Worm (Caenorhabditis elegans) whole organism, L4 larva: Measurements from ENCODE around the gene C10G8.3.

Experiments used
- T26A8.4 ChIP-seq: fragments of 200-800 bp; sonication (Bioruptor generic); IDR thresholded peaks from 2 replicates; pipeline ENCODE4 v1.3.6; 2022; ENCODE audit warnings: missing genetic modification characterization, missing compliant biosample characterization
- Y105C5A.15 ChIP-seq: fragments of 200-800 bp; sonication (Bioruptor generic); IDR thresholded peaks from 2 replicates; pipeline ENCODE4 v1.3.6; 2022; ENCODE audit warnings: missing genetic modification characterization, missing compliant biosample characterization
- Y75B8A.6 ChIP-seq: fragments of 200-800 bp; sonication (Bioruptor generic); IDR thresholded peaks from 2 replicates; pipeline ENCODE4 v1.3.6; 2022; ENCODE audit warnings: missing genetic modification reagents, missing genetic modification characterization, missing compliant biosample characterization
- aha-1 ChIP-seq: fragments of 150-350 bp; peaks from one replicate; lab custom pipeline; 2014; ENCODE audit warnings: missing biosample characterization, missing genetic modification characterization
- aly-2 ChIP-seq: sonication (generic microtip); optimal IDR thresholded peaks from 2 replicates; lab custom pipeline; 2018; ENCODE audit warnings: missing biosample characterization, missing genetic modification characterization
- arid-1 ChIP-seq: fragments of 200-800 bp; sonication (Bioruptor generic); conservative IDR thresholded peaks from 2 replicates; pipeline ENCODE4 v1.3.6; 2022; ENCODE audit warnings: missing genetic modification reagents, missing genetic modification characterization, missing compliant biosample characterization
- attf-4 ChIP-seq: sonication (generic microtip); optimal IDR thresholded peaks from 3 replicates; lab custom pipeline; 2017; ENCODE audit warnings: missing biosample characterization, missing genetic modification characterization
- ceh-62 ChIP-seq: sonication (generic microtip); optimal IDR thresholded peaks from 2 replicates; lab custom pipeline; 2017; ENCODE audit warnings: missing biosample characterization, missing genetic modification characterization
- ceh-82 ChIP-seq: sonication (generic microtip); optimal IDR thresholded peaks from 2 replicates; lab custom pipeline; 2017; ENCODE audit warnings: missing biosample characterization, missing genetic modification characterization
- cey-2 ChIP-seq: sonication (generic microtip); optimal IDR thresholded peaks from 3 replicates; lab custom pipeline; 2017; ENCODE audit warnings: missing genetic modification characterization, mild to moderate bottlenecking, missing compliant biosample characterization, antibody characterized with exemption, borderline replicate concordance; ENCODE audit not compliant: insufficient read depth
- ctbp-1 ChIP-seq: fragments of 200-800 bp; sonication (Bioruptor generic); IDR thresholded peaks from 2 replicates; pipeline ENCODE4 v1.3.6; 2022; ENCODE audit warnings: missing genetic modification reagents, missing genetic modification characterization, missing compliant biosample characterization
- daf-16 ChIP-seq, 3 experiments: sonication (generic microtip); optimal IDR thresholded peaks; 2 replicates each; lab custom pipeline; 2016 to 2017; ENCODE audit warnings: missing genetic modification characterization in 3 of 3, missing genetic modification reagents in 3 of 3, mild to moderate bottlenecking in 2 of 3, missing compliant biosample characterization in 2 of 3, missing biosample characterization in 1 of 3, moderate library complexity in 1 of 3
- dmd-6 ChIP-seq: fragments of 200-800 bp; sonication (Bioruptor generic); IDR thresholded peaks from 2 replicates; pipeline ENCODE4 v1.3.6; 2022; ENCODE audit warnings: missing genetic modification reagents, missing genetic modification characterization, missing compliant biosample characterization
- dmd-8 ChIP-seq: fragments of 200-800 bp; sonication (Bioruptor generic); IDR thresholded peaks from 2 replicates; pipeline ENCODE4 v1.3.6; 2022; ENCODE audit warnings: missing genetic modification characterization, missing compliant biosample characterization
- dmd-9 ChIP-seq: fragments of 200-800 bp; sonication (Bioruptor generic); IDR thresholded peaks from 2 replicates; pipeline ENCODE4 v1.3.6; 2022; ENCODE audit warnings: missing genetic modification reagents, missing genetic modification characterization, missing compliant biosample characterization
- dpl-1 ChIP-seq: fragments of 150-350 bp; optimal IDR thresholded peaks from 2 replicates; lab custom pipeline; 2014; ENCODE audit warnings: missing biosample characterization, missing genetic modification reagents, missing genetic modification characterization
- dve-1 ChIP-seq: sonication (generic microtip); optimal IDR thresholded peaks from 2 replicates; lab custom pipeline; 2017; ENCODE audit warnings: antibody characterized with exemption, mild to moderate bottlenecking, missing genetic modification characterization, missing compliant biosample characterization; ENCODE audit not compliant: insufficient read depth
- egl-43 ChIP-seq: fragments of 200-800 bp; sonication (Bioruptor generic); IDR thresholded peaks from 2 replicates; pipeline ENCODE4 v1.3.6; 2022; ENCODE audit warnings: missing genetic modification reagents, missing genetic modification characterization, missing compliant biosample characterization
- gei-8 ChIP-seq: fragments of 200-800 bp; sonication (Bioruptor generic); optimal IDR thresholded peaks from 2 replicates; lab custom pipeline; 2018; ENCODE audit warnings: mild to moderate bottlenecking, missing genetic modification characterization, missing compliant biosample characterization
- hif-1 ChIP-seq, 2 experiments: sonication (generic microtip); optimal IDR thresholded peaks; 2 replicates each; lab custom pipeline; 2016 to 2017; ENCODE audit warnings: missing compliant biosample characterization in 2 of 2, missing genetic modification characterization in 2 of 2, missing genetic modification reagents in 2 of 2, missing genotype in 2 of 2, mild to moderate bottlenecking in 1 of 2
- hlh-11 ChIP-seq: fragments of 200-800 bp; sonication (Bioruptor generic); optimal IDR thresholded peaks from 2 replicates; lab custom pipeline; 2018; ENCODE audit warnings: mild to moderate bottlenecking, missing genetic modification characterization, missing compliant biosample characterization
- hmg-1.1 ChIP-seq: fragments of 200-800 bp; sonication (Bioruptor generic); IDR thresholded peaks from 2 replicates; pipeline ENCODE4 v1.3.6; 2022; ENCODE audit warnings: missing genetic modification reagents, missing genetic modification characterization, missing compliant biosample characterization
- jun-1 ChIP-seq: fragments of 150-350 bp; optimal IDR thresholded peaks from 2 replicates; lab custom pipeline; 2014; ENCODE audit warnings: missing biosample characterization, missing genetic modification reagents, missing genetic modification characterization
- lim-7 ChIP-seq: fragments of 200-800 bp; sonication (Bioruptor generic); IDR thresholded peaks from 2 replicates; pipeline ENCODE4 v1.3.6; 2022; ENCODE audit warnings: missing genetic modification characterization, missing compliant biosample characterization
- lin-38 ChIP-seq: fragments of 200-800 bp; sonication (Bioruptor generic); IDR thresholded peaks from 2 replicates; pipeline ENCODE4 v1.3.6; 2022; ENCODE audit warnings: missing genetic modification reagents, missing genetic modification characterization, missing compliant biosample characterization
- lir-3 ChIP-seq: sonication (generic microtip); optimal IDR thresholded peaks from 2 replicates; lab custom pipeline; 2016; ENCODE audit warnings: mild to moderate bottlenecking, missing genetic modification characterization, missing compliant biosample characterization
- lsy-2 ChIP-seq, 2 experiments: fragments of 150-350 bp in 1 of 2; sonication (generic microtip) in 1 of 2; optimal IDR thresholded peaks; 2 replicates each; lab custom pipeline; 2014 to 2017; ENCODE audit warnings: missing biosample characterization in 2 of 2, missing genetic modification characterization in 2 of 2
- madf-5 ChIP-seq, 2 experiments: fragments of 200-800 bp; sonication (Bioruptor generic); IDR thresholded peaks; 2 replicates each; pipeline ENCODE4 v1.3.6; 2022; ENCODE audit warnings: missing compliant biosample characterization in 2 of 2, missing genetic modification characterization in 2 of 2
- mep-1 ChIP-seq: fragments of 150-350 bp; sonication (generic microtip); optimal IDR thresholded peaks from 3 replicates; lab custom pipeline; 2014; ENCODE audit warnings: missing biosample characterization, missing genetic modification characterization
- mxl-3 ChIP-seq: fragments of 200-800 bp; sonication (Bioruptor generic); optimal IDR thresholded peaks from 2 replicates; lab custom pipeline; 2018; ENCODE audit warnings: mild to moderate bottlenecking, missing genetic modification characterization, missing compliant biosample characterization
- nhr-10 ChIP-seq: fragments of 150-350 bp; optimal IDR thresholded peaks from 2 replicates; lab custom pipeline; 2014; ENCODE audit warnings: missing biosample characterization, missing genetic modification characterization
- nhr-102 ChIP-seq: sonication (generic microtip); optimal IDR thresholded peaks from 2 replicates; lab custom pipeline; 2016; ENCODE audit warnings: mild to moderate bottlenecking, missing genetic modification characterization, moderate library complexity, missing compliant biosample characterization
- nhr-11 ChIP-seq: fragments of 150-350 bp; optimal IDR thresholded peaks from 2 replicates; lab custom pipeline; 2014; ENCODE audit warnings: missing biosample characterization, missing genetic modification characterization
- nhr-25 ChIP-seq: sonication (generic microtip); optimal IDR thresholded peaks from 2 replicates; lab custom pipeline; 2017; ENCODE audit warnings: missing genetic modification characterization, mild to moderate bottlenecking, missing compliant biosample characterization, antibody characterized with exemption, moderate library complexity, borderline replicate concordance; ENCODE audit not compliant: insufficient read depth
- nhr-28 ChIP-seq: fragments of 150-350 bp; optimal IDR thresholded peaks from 2 replicates; lab custom pipeline; 2014; ENCODE audit warnings: missing biosample characterization, missing genetic modification characterization
- nhr-41 ChIP-seq: fragments of 200-800 bp; sonication (Bioruptor generic); IDR thresholded peaks from 2 replicates; pipeline ENCODE4 v1.3.6; 2022; ENCODE audit warnings: missing genetic modification reagents, missing genetic modification characterization, missing compliant biosample characterization
- nhr-48 ChIP-seq: sonication (generic microtip); optimal IDR thresholded peaks from 2 replicates; lab custom pipeline; 2016; ENCODE audit warnings: mild to moderate bottlenecking, missing genetic modification characterization, missing compliant biosample characterization
- nhr-77 ChIP-seq: fragments of 150-350 bp; optimal IDR thresholded peaks from 2 replicates; lab custom pipeline; 2014; ENCODE audit warnings: missing biosample characterization, missing genetic modification characterization
- pqm-1 ChIP-seq: sonication (generic microtip); optimal IDR thresholded peaks from 2 replicates; lab custom pipeline; 2017; ENCODE audit warnings: missing biosample characterization, missing genetic modification characterization
- set-16 ChIP-seq: fragments of 200-800 bp; sonication (Bioruptor generic); IDR thresholded peaks from 2 replicates; pipeline ENCODE4 v1.3.6; 2022; ENCODE audit warnings: missing genetic modification reagents, missing genetic modification characterization, missing compliant biosample characterization
- skn-1 ChIP-seq: fragments of 150-350 bp; optimal IDR thresholded peaks from 2 replicates; lab custom pipeline; 2014; ENCODE audit warnings: missing biosample characterization, missing genetic modification characterization
- spr-3 ChIP-seq: fragments of 200-800 bp; sonication (Bioruptor generic); optimal IDR thresholded peaks from 2 replicates; lab custom pipeline; 2018; ENCODE audit warnings: mild to moderate bottlenecking, missing genetic modification characterization, missing compliant biosample characterization
- vab-7 ChIP-seq: fragments of 200-800 bp; sonication (Bioruptor generic); IDR thresholded peaks from 2 replicates; pipeline ENCODE4 v1.3.6; 2022; ENCODE audit warnings: missing genetic modification reagents, missing genetic modification characterization, missing compliant biosample characterization
- zip-11 ChIP-seq: fragments of 200-800 bp; sonication (Bioruptor generic); IDR thresholded peaks from 2 replicates; pipeline ENCODE4 v1.3.6; 2022; ENCODE audit warnings: missing genetic modification characterization, missing compliant biosample characterization

C10G8.3 gene

ce11 chrV:5278001-5278400 lies 34.6 kb upstream of the C10G8.3 start, which contains the start of gene B0238.9:
Gene B0238.9 (minus strand): TSS chrV:5278101.
- TF ChIP-seq set-16 (GFP tag; lab: Robert Waterston, UW) (no peak), mep-1 (no peak), nhr-11 (tag; lab: Kevin White, UChicago) (no peak), skn-1 (tag; lab: Kevin White, UChicago) (no peak), nhr-102 (tag; lab: Kevin White, UChicago) (no peak), ceh-82 (tag; lab: Kevin White, UChicago) (no peak)

ce11 chrV:5284270-5284980 lies 28.1 kb upstream of the C10G8.3 start:
- peak; percentile 4 for TF ChIP-seq lir-3
- TF ChIP-seq gei-8 (GFP tag; lab: Kevin White, UChicago): peak; percentile 13
- TF ChIP-seq mxl-3: peak; percentile 17
- TF ChIP-seq hlh-11 (tag; lab: Kevin White, UChicago): peak; percentile 10

- no peak for TF ChIP-seq aha-1
- TF ChIP-seq egl-43 (GFP tag; lab: Robert Waterston, UW): no peak
- TF ChIP-seq dmd-6: no peak
- TF ChIP-seq nhr-77 (tag; lab: Kevin White, UChicago): no peak
- no peak for TF ChIP-seq zip-11 (GFP tag; lab: Robert Waterston, UW)
- no peak for TF ChIP-seq nhr-10 (tag; lab: Kevin White, UChicago)
- no peak for TF ChIP-seq attf-4 (tag; lab: Kevin White, UChicago)
- no peak for TF ChIP-seq aly-2 (tag; lab: Kevin White, UChicago)
- no peak for TF ChIP-seq dpl-1
- TF ChIP-seq arid-1 (GFP tag; lab: Robert Waterston, UW): no peak
Measured at ce11 chrV:5287273-5287672, 25.3 kb upstream of the C10G8.3 start, which contains the start of gene Y49G5A.1. Gene Y49G5A.1 (minus strand): TSS chrV:5287373.

ce11 chrV:5288676-5289075 lies 23.9 kb upstream of the C10G8.3 start:
- TF ChIP-seq Y105C5A.15 (GFP tag; lab: Robert Waterston, UW): no peak
- TF ChIP-seq dmd-8 (GFP tag; lab: Robert Waterston, UW): no peak
- no peak for TF ChIP-seq pqm-1 (tag; lab: Kevin White, UChicago)
- TF ChIP-seq jun-1 (tag; lab: Kevin White, UChicago): no peak
- no peak for TF ChIP-seq madf-5 (GFP tag; IDR thresholded peaks at IDR 0.05; lab: Robert Waterston, UW)
- no peak for TF ChIP-seq T26A8.4
- no peak for TF ChIP-seq nhr-28 (tag; lab: Kevin White, UChicago)
- no peak for TF ChIP-seq nhr-41 (GFP tag; lab: Robert Waterston, UW)
- TF ChIP-seq dve-1 (tag; lab: Kevin White, UChicago): no peak
- TF ChIP-seq ceh-62: no peak
- TF ChIP-seq cey-2 (tag; lab: Kevin White, UChicago): no peak
- no peak for TF ChIP-seq vab-7 (GFP tag; lab: Robert Waterston, UW)
- no peak for TF ChIP-seq nhr-48
- no peak for TF ChIP-seq lim-7
- no peak for TF ChIP-seq nhr-10 (tag; lab: Kevin White, UChicago)
- no peak for TF ChIP-seq spr-3
- TF ChIP-seq nhr-102 (tag; lab: Kevin White, UChicago): no peak
- TF ChIP-seq, all 104 proteins: peak for 0

ce11 chrV:5295940-5296339 lies 16.6 kb upstream of the C10G8.3 start:
- TF ChIP-seq daf-16 (GFP tag; optimal IDR thresholded peaks at IDR 0.05; lab: Kevin White, UChicago) (peak in 1 of 2 experiments; percentile 67), daf-16 (tag; optimal IDR thresholded peaks at IDR 0.05; lab: Kevin White, UChicago) (no peak), ctbp-1 (no peak), lir-3 (no peak), Y75B8A.6 (GFP tag; lab: Robert Waterston, UW) (no peak), dmd-9 (GFP tag; lab: Robert Waterston, UW) (no peak), madf-5 (GFP tag; IDR thresholded peaks at IDR 0.05; lab: Robert Waterston, UW) (no peak), hif-1 (tag; optimal IDR thresholded peaks at IDR 0.05; lab: Kevin White, UChicago) (peak in 1 of 2 experiments; percentile 44), nhr-11 (tag; lab: Kevin White, UChicago) (peak; percentile 72), lsy-2 (tag; optimal IDR thresholded peaks at IDR 0.05; lab: Kevin White, UChicago) (no peak), hlh-11 (tag; lab: Kevin White, UChicago) (peak; percentile 48), hmg-1.1 (GFP tag; lab: Robert Waterston, UW) (no peak), nhr-25 (tag; lab: Kevin White, UChicago) (no peak), aha-1 (peak; percentile 79), lin-38 (GFP tag; lab: Robert Waterston, UW) (no peak)
